Fruit fly (Drosophila melanogaster): ENCODE measurements around the gene CG10283.
A peak's percentile ranks its signal among the peaks of the same experiment; 100 is the strongest.

The CG10283 gene

dm6 chr2L:18465402-18466201, 18.7 kb downstream of the CG10283 start (continued):
- TF ChIP-seq CG10669 (GFP tag; optimal IDR thresholded peaks at IDR 0.05) (peak; percentile 47), CG3032 (tag; optimal IDR thresholded peaks at IDR 0.05) (peak; percentile 45), CG4318 (GFP tag; optimal IDR thresholded peaks at IDR 0.05) (peak; percentile 71), CG6276 (GFP tag; optimal IDR thresholded peaks at IDR 0.05) (peak; percentile 63), Eip93F (GFP tag; optimal IDR thresholded peaks at IDR 0.05) (peak; percentile 72), dac (GFP tag; optimal IDR thresholded peaks at IDR 0.05) (peak; percentile 33), CG6163 (GFP tag; IDR thresholded peaks at IDR 0.05) (peak; percentile 50), Hr4 (GFP tag; optimal IDR thresholded peaks at IDR 0.05) (peak; percentile 89), net (GFP tag; optimal IDR thresholded peaks at IDR 0.05) (peak; percentile 85), cyc (GFP tag; optimal IDR thresholded peaks at IDR 0.05) (peak; percentile 79), lz (GFP tag; optimal IDR thresholded peaks at IDR 0.05) (peak; percentile 80), Hr38 (GFP tag; optimal IDR thresholded peaks at IDR 0.05) (no peak), Sox14 (GFP tag; optimal IDR thresholded peaks at IDR 0.05) (peak; percentile 77), Lpt (GFP tag; optimal IDR thresholded peaks at IDR 0.05) (peak; percentile 57), Sox15 (GFP tag; optimal IDR thresholded peaks at IDR 0.05) (peak; percentile 51), dsx (GFP tag; optimal IDR thresholded peaks at IDR 0.05; ENCODE audit: poor library complexity, severe bottlenecking) (peak; percentile 55), CG9139 (GFP tag; optimal IDR thresholded peaks at IDR 0.05) (peak; percentile 7)

- peak; percentile 15 for TF ChIP-seq CG31627 (GFP tag; optimal IDR thresholded peaks at IDR 0.05)
- TF ChIP-seq CG4318 (GFP tag; optimal IDR thresholded peaks at IDR 0.05): no peak
- peak; percentile 30 for TF ChIP-seq Hr39 (GFP tag; optimal IDR thresholded peaks at IDR 0.05)
- no peak for TF ChIP-seq CG11294 (GFP tag; IDR thresholded peaks at IDR 0.05)
- TF ChIP-seq CG9139 (GFP tag; optimal IDR thresholded peaks at IDR 0.05): no peak
- TF ChIP-seq CG3919 (GFP tag; optimal IDR thresholded peaks at IDR 0.05): no peak
- TF ChIP-seq eg (GFP tag; IDR thresholded peaks at IDR 0.05): no peak
- TF ChIP-seq Lpt (GFP tag; optimal IDR thresholded peaks at IDR 0.05): peak; percentile 61
- TF ChIP-seq fd59A (GFP tag; optimal IDR thresholded peaks at IDR 0.05): no peak
- peak; percentile 50 for TF ChIP-seq dsx (GFP tag; optimal IDR thresholded peaks at IDR 0.05; ENCODE audit: poor library complexity, severe bottlenecking)
- peak; percentile 21; the same call in 1 of the 2 replicates for TF ChIP-seq Gug (GFP tag; IDR thresholded peaks at IDR 0.05)
- TF ChIP-seq vri (GFP tag; optimal IDR thresholded peaks at IDR 0.05): no peak
- TF ChIP-seq ss (GFP tag; optimal IDR thresholded peaks at IDR 0.05): peak; percentile 39 to 54
- TF ChIP-seq CG6276 (GFP tag; optimal IDR thresholded peaks at IDR 0.05): no peak
- no peak for TF ChIP-seq svp (GFP tag)
These were observed 20.2 kb downstream of the CG10283 start for dm6 chr2L:18464116-18464530.

- TF ChIP-seq esn (GFP tag; optimal IDR thresholded peaks at IDR 0.05): peak; percentile 89
- peak; percentile 71 for TF ChIP-seq Ets21C (GFP tag; optimal IDR thresholded peaks at IDR 0.05)
- peak; percentile 40 for TF ChIP-seq CG4318 (GFP tag; optimal IDR thresholded peaks at IDR 0.05)
- TF ChIP-seq CG8319 (GFP tag; optimal IDR thresholded peaks at IDR 0.05): no peak
- peak; percentile 68 for TF ChIP-seq CG10669 (GFP tag; optimal IDR thresholded peaks at IDR 0.05)
- TF ChIP-seq salr (GFP tag; optimal IDR thresholded peaks at IDR 0.05): peak; percentile 36 to 46
- TF ChIP-seq CG11762 (GFP tag; optimal IDR thresholded peaks at IDR 0.05; ENCODE audit: insufficient read depth): peak; percentile 60
- peak; percentile 79 for TF ChIP-seq Sox14 (GFP tag; optimal IDR thresholded peaks at IDR 0.05)
- TF ChIP-seq Gug (GFP tag; IDR thresholded peaks at IDR 0.05): 0 out of 2 replicates have a peak, but pooled peaks have one; percentile 17
- peak; percentile 68 for TF ChIP-seq acj6 (GFP tag; optimal IDR thresholded peaks at IDR 0.05)
- TF ChIP-seq CG1621 (tag; optimal IDR thresholded peaks at IDR 0.05): no peak
- no peak for TF ChIP-seq ss (GFP tag; optimal IDR thresholded peaks at IDR 0.05)
- TF ChIP-seq Hr4 (GFP tag; optimal IDR thresholded peaks at IDR 0.05): peak; percentile 50
- peak; percentile 43 for TF ChIP-seq fd59A (GFP tag; optimal IDR thresholded peaks at IDR 0.05)
- TF ChIP-seq CG16779 (tag; optimal IDR thresholded peaks at IDR 0.05): no peak
- peak; percentile 79 for TF ChIP-seq Smox (GFP tag; optimal IDR thresholded peaks at IDR 0.05)
- TF ChIP-seq CG6792 (GFP tag; optimal IDR thresholded peaks at IDR 0.05): peak; percentile 58
- TF ChIP-seq dac (GFP tag; optimal IDR thresholded peaks at IDR 0.05): peak; percentile 12
- TF ChIP-seq topi (GFP tag; optimal IDR thresholded peaks at IDR 0.05): peak; percentile 79
- peak; percentile 33 for TF ChIP-seq Sox15 (GFP tag; optimal IDR thresholded peaks at IDR 0.05)
- peak; percentile 77 for TF ChIP-seq CG3032 (tag; optimal IDR thresholded peaks at IDR 0.05)
- TF ChIP-seq Sox102F (GFP tag; optimal IDR thresholded peaks at IDR 0.05): peak; percentile 90
- TF ChIP-seq CG11294 (GFP tag; IDR thresholded peaks at IDR 0.05): no peak; the same call in 1 of the 2 replicates
- TF ChIP-seq net (GFP tag; optimal IDR thresholded peaks at IDR 0.05): no peak
- peak; percentile 52; the same call in 2 of the 3 replicates for TF ChIP-seq CG8119 (GFP tag; IDR thresholded peaks at IDR 0.05)
- TF ChIP-seq CG6276 (GFP tag; optimal IDR thresholded peaks at IDR 0.05): peak; percentile 61
- peak; percentile 61 for TF ChIP-seq CG15336 (GFP tag; IDR thresholded peaks at IDR 0.05)
- TF ChIP-seq Hr38 (GFP tag; optimal IDR thresholded peaks at IDR 0.05): no peak
- peak; percentile 76 for TF ChIP-seq CG32006 (GFP tag; optimal IDR thresholded peaks at IDR 0.05)
- TF ChIP-seq cyc (GFP tag; optimal IDR thresholded peaks at IDR 0.05): peak; percentile 70
- TF ChIP-seq Eip78C (GFP tag): peak; percentile 89
These were observed 20.7 kb downstream of the CG10283 start for dm6 chr2L:18463610-18464009.
